Worm (Caenorhabditis elegans) whole organism, L4/young adult: ENCODE data around the gene nlp-48.

Experiments used
- dao-5 ChIP-seq: sonication (generic microtip); optimal IDR thresholded peaks from 2 replicates; lab custom pipeline; 2016; ENCODE audit warnings: missing genotype, missing genetic modification characterization, moderate library complexity, missing compliant biosample characterization
- him-1 ChIP-seq: sonication (generic microtip); optimal IDR thresholded peaks from 2 replicates; lab custom pipeline; 2016; ENCODE audit warnings: missing genotype, missing genetic modification reagents, missing genetic modification characterization, missing compliant biosample characterization

- TF ChIP-seq dao-5, result no peak
- TF ChIP-seq him-1 (tag; lab: Kevin White, UChicago), result no peak
Observed at ce11 chrIII:9390007-9390406, 10.9 kb downstream of the nlp-48 start, which contains the start of gene slc-17.2.
